Fruit fly (Drosophila melanogaster): ENCODE results near the gene atk.

The atk gene

dm6 chr3L:20444815-20445519, 19.7 kb downstream of the atk start (continued):
- TF ChIP-seq cas (GFP tag; IDR thresholded peaks at IDR 0.05) (peak; percentile 73), CoRest (tag; optimal IDR thresholded peaks at IDR 0.05) (peak; percentile 85), eyg (GFP tag; optimal IDR thresholded peaks at IDR 0.05) (peak; percentile 49), gfzf (GFP tag; optimal IDR thresholded peaks at IDR 0.05) (no peak), lilli (GFP tag; optimal IDR thresholded peaks at IDR 0.05) (peak; percentile 74), cato (GFP tag; optimal IDR thresholded peaks at IDR 0.05; ENCODE audit: borderline replicate concordance) (peak; percentile 64), D19A (tag; optimal IDR thresholded peaks at IDR 0.05) (peak; percentile 78), Trl (optimal IDR thresholded peaks at IDR 0.05) (no peak), Trl (GFP tag; optimal IDR thresholded peaks at IDR 0.05) (no peak), nau (GFP tag; optimal IDR thresholded peaks at IDR 0.05) (peak; percentile 77), scrt (GFP tag; optimal IDR thresholded peaks at IDR 0.05) (peak; percentile 58), CG6813 (GFP tag; optimal IDR thresholded peaks at IDR 0.05) (peak; percentile 85), CG16815 (GFP tag; optimal IDR thresholded peaks at IDR 0.05) (peak; percentile 79), pfk (GFP tag; optimal IDR thresholded peaks at IDR 0.05) (no peak), CG10959 (GFP tag; IDR thresholded peaks at IDR 0.05) (peak; percentile 84), Bteb2 (GFP tag; optimal IDR thresholded peaks at IDR 0.05) (peak; percentile 29), CrebB (tag; optimal IDR thresholded peaks at IDR 0.05) (peak; percentile 69), CG15479 (GFP tag; optimal IDR thresholded peaks at IDR 0.05) (no peak), D19B (GFP tag; optimal IDR thresholded peaks at IDR 0.05) (peak; percentile 54), Doc2 (GFP tag; IDR thresholded peaks at IDR 0.05) (peak; percentile 78; the same call in 1 of the 2 replicates), CG11093 (GFP tag; IDR thresholded peaks at IDR 0.05) (peak; percentile 85), Ada2b (GFP tag; IDR thresholded peaks at IDR 0.05) (peak; percentile 94), HLH54F (GFP tag; optimal IDR thresholded peaks at IDR 0.05) (peak; percentile 32), zf30C (GFP tag; optimal IDR thresholded peaks at IDR 0.05) (no peak), Asciz (GFP tag; optimal IDR thresholded peaks at IDR 0.05) (peak; percentile 83), fd96Cb (tag; optimal IDR thresholded peaks at IDR 0.05) (peak; percentile 87), knrl (GFP tag; IDR thresholded peaks at IDR 0.05; ENCODE audit: partially characterized antibody) (peak; percentile 35; the same call in 1 of the 3 replicates), Vsx1 (GFP tag; optimal IDR thresholded peaks at IDR 0.05) (peak; percentile 75), Oli (tag; optimal IDR thresholded peaks at IDR 0.05) (peak; percentile 86), HmgD (GFP tag; optimal IDR thresholded peaks at IDR 0.05) (no peak), CG17829 (tag; optimal IDR thresholded peaks at IDR 0.05) (peak; percentile 85), CG10431 (GFP tag; optimal IDR thresholded peaks at IDR 0.05) (no peak), tna (GFP tag; IDR thresholded peaks at IDR 0.05; ENCODE audit: partially characterized antibody) (0 out of 2 replicates have a peak, but pooled peaks have one; percentile 27), Optix (GFP tag; IDR thresholded peaks at IDR 0.05) (peak; percentile 88), Max (GFP tag; optimal IDR thresholded peaks at IDR 0.05) (peak; percentile 85), inv (GFP tag; IDR thresholded peaks at IDR 0.05; ENCODE audit: partially characterized antibody) (no peak), bcd (GFP tag; optimal IDR thresholded peaks at IDR 0.05) (peak; percentile 85), CG10654 (GFP tag; optimal IDR thresholded peaks at IDR 0.05) (peak; percentile 75), CG13287 (GFP tag; IDR thresholded peaks at IDR 0.05; ENCODE audit: partially characterized antibody) (peak; percentile 35; the same call in 1 of the 2 replicates), Mrtf (GFP tag; IDR thresholded peaks at IDR 0.05) (peak; percentile 84), Dbx (GFP tag; IDR thresholded peaks at IDR 0.05) (peak; percentile 87), CG13894 (tag; optimal IDR thresholded peaks at IDR 0.05) (peak; percentile 30), CG3838 (GFP tag; optimal IDR thresholded peaks at IDR 0.05) (no peak), C15 (GFP tag; IDR thresholded peaks at IDR 0.05) (peak; percentile 80; the same call in 2 of the 3 replicates), btn (GFP tag; optimal IDR thresholded peaks at IDR 0.05) (no peak), CG10979 (tag; optimal IDR thresholded peaks at IDR 0.05) (peak; percentile 85), CG3163 (GFP tag; optimal IDR thresholded peaks at IDR 0.05) (no peak), sens (GFP tag) (peak; percentile 94), BEAF-32 (GFP tag; optimal IDR thresholded peaks at IDR 0.05) (no peak)
